Worm (Caenorhabditis elegans): Measurements from ENCODE around the gene F27D9.12.

F27D9.12 gene

DNA sequence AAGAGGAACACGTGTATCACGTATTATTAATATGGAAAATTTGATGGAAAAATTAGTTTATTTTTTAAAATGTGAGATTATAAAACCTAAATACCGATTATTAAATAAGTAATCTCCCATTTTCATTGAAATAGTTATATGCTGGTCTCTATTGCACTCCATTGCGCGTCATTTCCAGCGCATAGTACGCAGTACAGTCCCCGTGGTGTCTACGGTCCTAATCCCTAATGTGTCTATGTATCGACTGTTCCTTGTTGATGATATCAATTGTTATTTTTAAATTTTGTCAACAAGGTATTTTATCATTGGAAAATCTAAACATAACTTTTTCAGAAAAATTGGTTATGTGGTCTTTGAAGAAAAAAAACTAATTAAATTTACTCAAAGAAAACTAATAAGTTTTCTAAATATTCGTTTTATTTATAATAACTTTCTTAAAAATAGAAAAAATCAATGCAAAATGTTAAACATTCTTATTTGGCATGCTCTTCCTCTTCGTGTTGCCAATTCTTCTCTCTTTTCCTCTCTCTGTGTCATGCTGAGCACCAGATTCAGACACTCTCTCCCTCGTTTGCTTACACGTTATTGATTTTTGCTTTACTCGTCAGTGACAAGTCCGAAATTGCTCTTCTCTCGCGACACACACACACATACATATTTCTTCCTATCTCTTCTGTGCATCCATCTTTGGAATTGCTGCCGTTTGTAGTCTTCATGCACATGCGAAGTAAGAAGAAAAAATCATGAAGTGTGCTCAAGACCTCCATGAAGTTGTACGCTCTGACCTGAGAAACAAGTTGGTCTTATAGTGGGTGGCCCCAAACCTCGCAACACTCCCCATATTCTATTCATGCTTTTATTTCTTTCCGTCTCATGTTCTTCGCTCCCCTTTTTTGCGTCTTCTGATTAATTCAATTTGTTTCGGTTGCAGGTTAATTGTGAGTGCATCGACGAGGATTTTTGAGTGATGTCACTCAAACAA is 25.5 kb upstream of the F27D9.12 start, which contains the start of gene unc-18 (continued):
- TF ChIP-seq elt-3 (tag; optimal IDR thresholded peaks at IDR 0.05): peak in 2 of 6 experiments; percentile 5 to 29
- TF ChIP-seq ceh-82 (tag; optimal IDR thresholded peaks at IDR 0.05): peak; percentile 18 to 40 (median 35)
- TF ChIP-seq ztf-11 (tag; optimal IDR thresholded peaks at IDR 0.05): no peak
- TF ChIP-seq egl-27 (tag; optimal IDR thresholded peaks at IDR 0.05): no peak
- TF ChIP-seq mab-9 (GFP tag; IDR thresholded peaks at IDR 0.05): no peak
- TF ChIP-seq nhr-12 (tag; optimal IDR thresholded peaks at IDR 0.05): no peak
- no peak for TF ChIP-seq vab-15 (tag; optimal IDR thresholded peaks at IDR 0.05)
- TF ChIP-seq snpc-4 (tag; optimal IDR thresholded peaks at IDR 0.05): no peak
- no peak for TF ChIP-seq pag-3 (tag; optimal IDR thresholded peaks at IDR 0.05; ENCODE audit: borderline replicate concordance, insufficient read depth)
- TF ChIP-seq ceh-90 (tag; optimal IDR thresholded peaks at IDR 0.05): no peak
- no peak for TF ChIP-seq nhr-237 (tag; optimal IDR thresholded peaks at IDR 0.05)
- no peak for TF ChIP-seq unc-130 (tag; optimal IDR thresholded peaks at IDR 0.05)
- no peak for TF ChIP-seq lin-15B (tag; optimal IDR thresholded peaks at IDR 0.05)
- no peak for TF ChIP-seq zip-4 (GFP tag; optimal IDR thresholded peaks at IDR 0.05)
- no peak for TF ChIP-seq grh-1 (GFP tag; IDR thresholded peaks at IDR 0.05)
- no peak for TF ChIP-seq aha-1 (tag; optimal IDR thresholded peaks at IDR 0.05)
- no peak for TF ChIP-seq lin-39 (tag; optimal IDR thresholded peaks at IDR 0.05)
- no peak for TF ChIP-seq lin-13 (GFP tag; optimal IDR thresholded peaks at IDR 0.05)
- peak; percentile 24 for TF ChIP-seq xbp-1 (tag; optimal IDR thresholded peaks at IDR 0.05)
- TF ChIP-seq sox-4 (tag; optimal IDR thresholded peaks at IDR 0.05): no peak
- no peak for TF ChIP-seq C16A3.4 (tag; optimal IDR thresholded peaks at IDR 0.05)
- no peak for TF ChIP-seq sup-37 (GFP tag; optimal IDR thresholded peaks at IDR 0.05)
- no peak for TF ChIP-seq dpl-1 (GFP tag; optimal IDR thresholded peaks at IDR 0.05)
- TF ChIP-seq ama-1 (optimal IDR thresholded peaks at IDR 0.05): no peak
- TF ChIP-seq mep-1 (tag; optimal IDR thresholded peaks at IDR 0.05): no peak
- TF ChIP-seq mdl-1 (tag; optimal IDR thresholded peaks at IDR 0.05): no peak
- no peak for TF ChIP-seq sptf-1 (tag; optimal IDR thresholded peaks at IDR 0.05)
- TF ChIP-seq nhr-11 (tag; optimal IDR thresholded peaks at IDR 0.05): no peak
- TF ChIP-seq nhr-20 (tag; optimal IDR thresholded peaks at IDR 0.05): no peak
- TF ChIP-seq fkh-4 (tag; optimal IDR thresholded peaks at IDR 0.05; ENCODE audit: borderline replicate concordance): no peak
- TF ChIP-seq lir-3 (tag; optimal IDR thresholded peaks at IDR 0.05; ENCODE audit: poor library complexity): no peak
- no peak for TF ChIP-seq nhr-77 (tag; optimal IDR thresholded peaks at IDR 0.05)
- TF ChIP-seq efl-3 (GFP tag; optimal IDR thresholded peaks at IDR 0.05): no peak

DNA sequence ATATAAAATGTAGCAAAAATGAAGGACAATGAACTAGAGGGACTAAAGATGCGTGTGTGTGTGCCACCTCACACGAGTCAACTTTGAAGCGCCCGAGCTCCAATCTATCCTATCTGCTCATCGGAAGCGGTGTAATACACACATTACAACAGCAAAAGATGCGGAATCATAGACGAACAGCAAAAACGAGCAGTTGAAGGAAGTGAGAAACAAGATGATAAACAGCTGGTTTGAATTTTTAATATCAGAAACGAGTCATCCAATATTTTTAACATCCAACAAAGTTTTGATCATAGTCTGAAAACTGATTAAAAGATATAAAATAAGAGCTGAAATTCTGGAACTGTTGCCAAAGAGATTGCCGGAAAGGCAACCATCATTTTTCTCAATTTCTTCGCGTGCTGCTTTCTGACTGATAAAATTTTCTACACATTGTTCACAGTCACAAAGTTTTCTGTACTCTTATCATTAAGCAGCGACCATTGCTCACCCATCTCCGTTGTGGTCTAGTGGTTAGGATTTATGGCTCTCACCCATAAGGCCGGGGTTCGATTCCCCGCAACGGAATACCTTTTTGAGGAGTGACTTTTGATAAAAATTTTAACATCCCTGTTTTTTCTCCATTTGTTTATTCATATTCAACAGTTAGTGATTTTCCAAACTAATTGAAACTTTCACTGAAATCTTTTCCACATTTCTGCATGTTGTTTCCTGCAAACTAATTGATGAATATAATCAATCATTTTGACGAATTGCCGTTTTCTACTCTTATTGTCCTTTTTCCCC is 24.0 kb upstream of the F27D9.12 start, which contains the start of gene stn-2:
TSS of gene stn-2 (minus strand) at position 75 of the 786 bp plus-strand sequence.
- TF ChIP-seq ama-1 (optimal IDR thresholded peaks at IDR 0.05): no peak
- TF ChIP-seq nhr-71 (tag; optimal IDR thresholded peaks at IDR 0.05): peak; percentile 26
- no peak for TF ChIP-seq nhr-84 (tag; optimal IDR thresholded peaks at IDR 0.05)
- TF ChIP-seq nhr-20 (tag; optimal IDR thresholded peaks at IDR 0.05): peak; percentile 34
- TF ChIP-seq Y116A8C.19 (tag; optimal IDR thresholded peaks at IDR 0.05; ENCODE audit: borderline replicate concordance): no peak
- TF ChIP-seq F16B12.6 (tag; optimal IDR thresholded peaks at IDR 0.05): no peak
- no peak for TF ChIP-seq fkh-4 (tag; optimal IDR thresholded peaks at IDR 0.05; ENCODE audit: borderline replicate concordance)
- peak; percentile 53 for TF ChIP-seq dsc-1 (tag; optimal IDR thresholded peaks at IDR 0.05)
- TF ChIP-seq ces-1 (GFP tag; optimal IDR thresholded peaks at IDR 0.05): no peak
- TF ChIP-seq lin-35 (GFP tag; optimal IDR thresholded peaks at IDR 0.05): peak in 1 of 2 experiments; percentile 36
- peak; percentile 25; the same call in 1 of the 2 replicates for TF ChIP-seq nhr-19 (GFP tag; conservative IDR thresholded peaks at IDR 0.05)
- no peak for TF ChIP-seq C04F5.9 (tag; optimal IDR thresholded peaks at IDR 0.05)
- no peak for TF ChIP-seq efl-1 (optimal IDR thresholded peaks at IDR 0.05)
- peak in 1 of 2 experiments; percentile 8 for TF ChIP-seq efl-1 (GFP tag; optimal IDR thresholded peaks at IDR 0.05 in 1 of 2)
- TF ChIP-seq rnt-1 (tag; optimal IDR thresholded peaks at IDR 0.05): peak; percentile 17
- no peak for TF ChIP-seq tlp-1 (tag; optimal IDR thresholded peaks at IDR 0.05)
- no peak for TF ChIP-seq pqm-1 (tag; optimal IDR thresholded peaks at IDR 0.05)
- no peak for TF ChIP-seq nhr-12 (tag; optimal IDR thresholded peaks at IDR 0.05)
- no peak for TF ChIP-seq nhr-28 (tag; optimal IDR thresholded peaks at IDR 0.05)
- peak; percentile 23 for TF ChIP-seq snu-23 (GFP tag; optimal IDR thresholded peaks at IDR 0.05)
- peak; percentile 51 for TF ChIP-seq nhr-90 (tag; optimal IDR thresholded peaks at IDR 0.05; ENCODE audit: poor library complexity)

Measured in whole organism, L1 larva.